Worm (Caenorhabditis elegans) whole organism, L4 larva: Measurements from ENCODE around the gene irld-4.

Source experiments
- Y5F2A.4 ChIP-seq: fragments of 200-800 bp; sonication (Bioruptor generic); optimal IDR thresholded peaks from 2 replicates; lab custom pipeline; 2018; ENCODE audit warnings: mild to moderate bottlenecking, missing genetic modification characterization, missing compliant biosample characterization
- Y75B8A.6 ChIP-seq: fragments of 200-800 bp; sonication (Bioruptor generic); IDR thresholded peaks from 2 replicates; pipeline ENCODE4 v1.3.6; 2022; ENCODE audit warnings: missing genetic modification reagents, missing genetic modification characterization, missing compliant biosample characterization
- dpl-1 ChIP-seq: fragments of 150-350 bp; optimal IDR thresholded peaks from 2 replicates; lab custom pipeline; 2014; ENCODE audit warnings: missing biosample characterization, missing genetic modification reagents, missing genetic modification characterization
- madf-5 ChIP-seq, 2 experiments: fragments of 200-800 bp; sonication (Bioruptor generic); IDR thresholded peaks; 2 replicates each; pipeline ENCODE4 v1.3.6; 2022; ENCODE audit warnings: missing compliant biosample characterization in 2 of 2, missing genetic modification characterization in 2 of 2
- mxl-2 ChIP-seq: fragments of 200-800 bp; sonication (Bioruptor generic); conservative IDR thresholded peaks from 2 replicates; pipeline ENCODE4 v1.3.6; 2022; ENCODE audit warnings: missing genetic modification reagents, missing genetic modification characterization, missing compliant biosample characterization
- saeg-2 ChIP-seq: fragments of 200-800 bp; sonication (Bioruptor generic); IDR thresholded peaks from 2 replicates; pipeline ENCODE4 v1.3.6; 2022; ENCODE audit warnings: missing genetic modification reagents, missing genetic modification characterization, missing compliant biosample characterization
- unc-62 ChIP-seq, 3 experiments: fragments of 150-350 bp in 1 of 3; sonication (generic microtip); optimal IDR thresholded peaks in 2 of 3; peaks in 1 of 3; 1 replicate in 1 of 3; 2 replicates in 2 of 3; lab custom pipeline; 2014 to 2017; ENCODE audit warnings: missing biosample characterization in 3 of 3, missing genetic modification characterization in 3 of 3, missing genetic modification reagents in 3 of 3, missing genotype in 1 of 3
- ztf-7 ChIP-seq: fragments of 150-350 bp; optimal IDR thresholded peaks from 2 replicates; lab custom pipeline; 2014; ENCODE audit warnings: missing biosample characterization, missing genetic modification characterization

DNA sequence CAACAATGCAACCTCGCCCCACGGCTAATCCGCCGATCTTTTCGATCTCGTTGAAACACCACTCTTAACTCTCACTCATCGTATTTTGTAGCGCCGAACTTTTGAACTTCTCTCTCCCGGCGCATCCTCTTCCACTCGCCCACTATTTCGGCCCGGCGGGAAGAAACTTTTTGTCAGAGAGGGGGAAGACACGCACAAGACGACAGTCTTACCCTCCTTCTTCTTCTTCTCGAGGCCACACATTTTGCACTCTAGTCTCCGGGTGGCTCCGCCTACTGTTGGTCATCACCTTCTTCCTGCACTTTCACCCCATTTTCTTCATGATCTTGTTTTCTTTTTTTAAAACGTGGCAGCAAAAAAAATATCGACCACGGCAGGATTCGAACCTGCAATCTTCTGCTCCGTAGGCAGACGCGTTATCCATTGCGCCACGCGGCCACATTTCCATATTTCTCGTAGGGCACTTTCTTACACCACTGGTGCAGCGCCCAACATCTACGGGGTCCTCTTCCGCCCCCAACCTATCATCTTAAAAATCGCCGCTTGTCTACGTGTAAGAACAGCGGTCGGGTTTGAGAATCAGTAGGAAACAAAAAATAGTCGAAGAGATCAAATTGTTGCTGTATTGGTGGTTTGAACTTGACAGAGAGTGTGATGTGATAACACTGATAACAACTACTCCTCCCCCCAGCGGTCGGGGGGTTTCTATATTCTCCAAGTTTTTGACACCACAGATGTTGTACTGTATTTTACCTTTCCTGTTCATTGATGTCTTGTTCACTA is 21.8 kb upstream of the irld-4 start:
- TF ChIP-seq Y5F2A.4: no peak
- no peak for TF ChIP-seq Y75B8A.6 (GFP tag; lab: Robert Waterston, UW)
- peak in 1 of 2 experiments; percentile 24 for TF ChIP-seq unc-62 (GFP tag; optimal IDR thresholded peaks at IDR 0.05 in 1 of 2; lab: Kevin White, UChicago)
- TF ChIP-seq unc-62 (tag; optimal IDR thresholded peaks at IDR 0.05; lab: Kevin White, UChicago): no peak
- TF ChIP-seq dpl-1 (GFP tag; lab: Kevin White, UChicago): peak; percentile 5
- TF ChIP-seq saeg-2 (GFP tag; lab: Robert Waterston, UW): no peak
- no peak for TF ChIP-seq ztf-7 (tag; lab: Kevin White, UChicago)
- 0 out of 4 replicates have a peak, but pooled peaks of 1 of the 2 experiments have one; percentile 34 for TF ChIP-seq madf-5 (GFP tag; IDR thresholded peaks at IDR 0.05; lab: Robert Waterston, UW)
- no peak for TF ChIP-seq mxl-2 (GFP tag; lab: Robert Waterston, UW)
